Worm (Caenorhabditis elegans) whole organism, young adult: ENCODE data around the gene nspg-12.

Experiments
- athp-1 ChIP-seq: sonication (generic microtip); optimal IDR thresholded peaks from 2 replicates; lab custom pipeline; 2017; ENCODE audit warnings: mild to moderate bottlenecking, missing genetic modification characterization, missing compliant biosample characterization
- bed-1 ChIP-seq: fragments of 200-800 bp; sonication (Bioruptor generic); IDR thresholded peaks from 2 replicates; pipeline ENCODE4 v1.3.6; 2022; ENCODE audit warnings: missing genetic modification reagents, missing genetic modification characterization, missing compliant biosample characterization
- hlh-26 ChIP-seq: fragments of 200-800 bp; sonication (Bioruptor generic); conservative IDR thresholded peaks from 2 replicates; pipeline ENCODE4 v1.3.6; 2022; ENCODE audit warnings: missing genetic modification reagents, missing genetic modification characterization, missing compliant biosample characterization
- ztf-25 ChIP-seq: fragments of 200-800 bp; sonication (Bioruptor generic); IDR thresholded peaks from 2 replicates; pipeline ENCODE4 v1.3.6; 2022; ENCODE audit warnings: missing genetic modification reagents, missing genetic modification characterization, missing compliant biosample characterization

Gene nspg-12

DNA sequence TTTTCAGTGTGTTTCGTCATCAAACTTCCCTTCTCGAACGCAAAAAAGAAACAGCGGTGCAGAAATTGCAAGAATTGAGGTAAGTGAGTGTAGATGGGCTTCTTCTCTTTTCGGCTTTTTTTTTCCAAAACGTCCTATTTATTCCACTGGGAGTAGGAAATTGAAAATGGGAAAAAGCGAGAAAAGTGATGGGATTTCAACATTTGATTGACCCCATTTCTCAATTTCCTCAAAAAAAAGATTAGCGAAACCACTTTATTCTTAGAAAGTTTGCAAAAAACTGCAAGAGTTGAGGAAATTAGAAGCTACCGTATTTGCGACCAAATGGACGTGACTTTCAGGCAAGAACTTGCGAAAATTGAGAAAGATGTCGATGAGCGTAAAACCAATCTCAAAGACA, 46.4 kb downstream of the nspg-12 start, which contains the start of gene ags-3 (continued):
- TF ChIP-seq hlh-26 (GFP tag; lab: Robert Waterston, UW) (no peak), athp-1 (tag; lab: Kevin White, UChicago) (no peak), bed-1 (GFP tag; lab: Robert Waterston, UW) (no peak), ztf-25 (GFP tag; lab: Robert Waterston, UW) (no peak)
- TF ChIP-seq, all 124 proteins: peak for 0
